Fruit fly (Drosophila melanogaster) whole organism, embryonic: ENCODE data around the gene CG5171.

ENCODE experiments used
- Ada2b ChIP-seq: fragments of 200-800 bp; sonication (Bioruptor generic); IDR thresholded peaks from 2 replicates; pipeline ENCODE4 v1.3.6; 2022; ENCODE audit warnings: missing biosample characterization, missing genetic modification characterization
- Atf-2 ChIP-seq: fragments of 200-800 bp; sonication (Bioruptor generic); optimal IDR thresholded peaks from 2 replicates; lab custom pipeline; 2016; ENCODE audit warnings: missing biosample characterization, missing genetic modification characterization
- Bteb2 ChIP-seq: fragments of 200-800 bp; sonication (Bioruptor generic); optimal IDR thresholded peaks from 2 replicates; lab custom pipeline; 2016; ENCODE audit warnings: missing biosample characterization, missing genetic modification characterization
- CG10366 ChIP-seq: fragments of 200-800 bp; sonication (Bioruptor generic); IDR thresholded peaks from 2 replicates; pipeline ENCODE4 v1.3.6; 2022; ENCODE audit warnings: missing biosample characterization, missing genetic modification characterization
- CG16863 ChIP-seq: fragments of 200-800 bp; sonication (Bioruptor generic); optimal IDR thresholded peaks from 3 replicates; lab custom pipeline; 2016; ENCODE audit warnings: missing biosample characterization, missing genetic modification characterization
- CG1832 ChIP-seq: fragments of 200-800 bp; sonication (Bioruptor generic); optimal IDR thresholded peaks from 2 replicates; lab custom pipeline; 2017; ENCODE audit warnings: missing biosample characterization, mild to moderate bottlenecking, missing genetic modification characterization, inconsistent platforms
- CG31365 ChIP-seq: fragments of 200-800 bp; sonication (Bioruptor generic); optimal IDR thresholded peaks from 2 replicates; lab custom pipeline; 2018; ENCODE audit warnings: missing biosample characterization, mild to moderate bottlenecking, missing genetic modification characterization
- CG31388 ChIP-seq: fragments of 200-800 bp; sonication (Bioruptor generic); optimal IDR thresholded peaks from 2 replicates; lab custom pipeline; 2016; ENCODE audit warnings: missing biosample characterization, missing genetic modification characterization
- CG32767 ChIP-seq: fragments of 200-800 bp; sonication (Bioruptor generic); IDR thresholded peaks from 2 replicates; pipeline ENCODE4 v1.3.6; 2022; ENCODE audit warnings: missing biosample characterization, missing genetic modification characterization
- CG32772 ChIP-seq: fragments of 200-800 bp; sonication (Bioruptor generic); IDR thresholded peaks from 2 replicates; pipeline ENCODE4 v1.3.6; 2022; ENCODE audit warnings: missing biosample characterization, missing genetic modification characterization
- CG3407 ChIP-seq: fragments of 200-800 bp; sonication (Bioruptor generic); optimal IDR thresholded peaks from 2 replicates; lab custom pipeline; 2018; ENCODE audit warnings: missing biosample characterization, mild to moderate bottlenecking, missing genetic modification characterization
- CG4707 ChIP-seq: fragments of 200-800 bp; sonication (Bioruptor generic); optimal IDR thresholded peaks from 2 replicates; lab custom pipeline; 2018; ENCODE audit warnings: missing biosample characterization, mild to moderate bottlenecking, missing genetic modification characterization, moderate library complexity
- CG4854 ChIP-seq: fragments of 200-800 bp; sonication (Bioruptor generic); optimal IDR thresholded peaks from 2 replicates; lab custom pipeline; 2016; ENCODE audit warnings: missing biosample characterization, missing genetic modification characterization, inconsistent platforms
- CG5953 ChIP-seq: fragments of 200-800 bp; sonication (Bioruptor generic); IDR thresholded peaks from 2 replicates; pipeline ENCODE4 v1.3.6; 2022; ENCODE audit warnings: missing biosample characterization, missing genetic modification characterization
- CG6254 ChIP-seq: fragments of 200-800 bp; sonication (Bioruptor generic); optimal IDR thresholded peaks from 3 replicates; lab custom pipeline; 2017; ENCODE audit warnings: mild to moderate bottlenecking, missing biosample characterization, missing genetic modification reagents, missing genetic modification characterization
- CG6272 ChIP-seq: fragments of 200-800 bp; sonication (Bioruptor generic); IDR thresholded peaks from 2 replicates; pipeline ENCODE4 v1.3.6; 2022; ENCODE audit warnings: missing biosample characterization, missing genetic modification characterization
- CG6683 ChIP-seq: fragments of 200-800 bp; sonication (Bioruptor generic); optimal IDR thresholded peaks from 2 replicates; lab custom pipeline; 2017; ENCODE audit warnings: missing biosample characterization, mild to moderate bottlenecking, missing genetic modification characterization, missing genetic modification reagents
- Dref ChIP-seq: fragments of 200-800 bp; sonication (Bioruptor generic); IDR thresholded peaks from 2 replicates; pipeline ENCODE4 v1.3.6; 2022; ENCODE audit warnings: missing biosample characterization, missing genetic modification characterization
- Drgx ChIP-seq: fragments of 200-800 bp; sonication (Bioruptor generic); IDR thresholded peaks from 2 replicates; pipeline ENCODE4 v1.3.6; 2022; ENCODE audit warnings: missing biosample characterization, missing genetic modification characterization
- HLH4C ChIP-seq: fragments of 200-800 bp; sonication (Bioruptor generic); IDR thresholded peaks from 3 replicates; pipeline ENCODE4 v1.3.6; 2022; ENCODE audit warnings: missing biosample characterization, missing genetic modification characterization; ENCODE audit not compliant: partially characterized antibody
- HLH54F ChIP-seq: fragments of 200-800 bp; sonication (Bioruptor generic); optimal IDR thresholded peaks from 3 replicates; lab custom pipeline; 2016; ENCODE audit warnings: missing biosample characterization, missing genetic modification characterization
- Neu2 ChIP-seq: fragments of 200-800 bp; sonication (Bioruptor generic); optimal IDR thresholded peaks from 3 replicates; lab custom pipeline; 2016; ENCODE audit warnings: missing biosample characterization, missing genetic modification characterization, borderline replicate concordance
- Oli ChIP-seq: fragments of 200-800 bp; sonication (Bioruptor generic); optimal IDR thresholded peaks from 2 replicates; lab custom pipeline; 2018; ENCODE audit warnings: missing biosample characterization, mild to moderate bottlenecking, missing genetic modification characterization, moderate library complexity
- Sox100B ChIP-seq: fragments of 200-800 bp; sonication (Bioruptor generic); optimal IDR thresholded peaks from 3 replicates; lab custom pipeline; 2018; ENCODE audit warnings: missing biosample characterization, mild to moderate bottlenecking, missing genetic modification characterization
- Sry-δ ChIP-seq: fragments of 200-800 bp; sonication (Bioruptor generic); optimal IDR thresholded peaks from 2 replicates; lab custom pipeline; 2016; ENCODE audit warnings: missing biosample characterization, missing genetic modification characterization
- TFAM ChIP-seq: fragments of 200-800 bp; sonication (Bioruptor generic); optimal IDR thresholded peaks from 2 replicates; lab custom pipeline; 2017; ENCODE audit warnings: missing biosample characterization, missing genetic modification characterization, inconsistent platforms
- YL-1 ChIP-seq: fragments of 200-800 bp; sonication (Bioruptor generic); optimal IDR thresholded peaks from 3 replicates; lab custom pipeline; 2017; ENCODE audit warnings: missing biosample characterization, mild to moderate bottlenecking, missing genetic modification characterization
- br ChIP-seq: fragments of >200 bp; optimal IDR thresholded peaks from 2 replicates; lab custom pipeline; 2017
- cato ChIP-seq: fragments of 200-800 bp; sonication (Bioruptor generic); optimal IDR thresholded peaks from 2 replicates; lab custom pipeline; 2016; ENCODE audit warnings: missing biosample characterization, missing genetic modification characterization, borderline replicate concordance
- cg ChIP-seq: fragments of 200-800 bp; sonication (Bioruptor generic); optimal IDR thresholded peaks from 3 replicates; lab custom pipeline; 2019; ENCODE audit warnings: missing biosample characterization, mild to moderate bottlenecking, missing genetic modification characterization, moderate library complexity
- ems ChIP-seq: fragments of 200-800 bp; sonication (Bioruptor generic); optimal IDR thresholded peaks from 3 replicates; lab custom pipeline; 2016; ENCODE audit warnings: missing biosample characterization, missing genetic modification characterization
- esg ChIP-seq: fragments of 200-800 bp; sonication (Bioruptor generic); conservative IDR thresholded peaks from 2 replicates; pipeline ENCODE4 v1.3.6; 2022; ENCODE audit warnings: missing biosample characterization, missing genetic modification characterization
- eyg ChIP-seq: fragments of 200-800 bp; sonication (Bioruptor generic); optimal IDR thresholded peaks from 3 replicates; lab custom pipeline; 2016; ENCODE audit warnings: missing biosample characterization, missing genetic modification characterization
- fd64A ChIP-seq: fragments of 200-800 bp; sonication (Bioruptor generic); optimal IDR thresholded peaks from 3 replicates; lab custom pipeline; 2018; ENCODE audit warnings: missing biosample characterization, mild to moderate bottlenecking, missing genetic modification characterization
- gcm2 ChIP-seq: fragments of 200-800 bp; sonication (Bioruptor generic); optimal IDR thresholded peaks from 2 replicates; lab custom pipeline; 2016; ENCODE audit warnings: missing biosample characterization, missing genetic modification characterization
- hb ChIP-seq: fragments of 200-800 bp; sonication (Bioruptor generic); IDR thresholded peaks from 3 replicates; pipeline ENCODE4 v1.3.6; 2022; ENCODE audit warnings: missing biosample characterization, missing genetic modification characterization; ENCODE audit not compliant: partially characterized antibody
- lab ChIP-seq: fragments of 200-800 bp; sonication (Bioruptor generic); optimal IDR thresholded peaks from 3 replicates; lab custom pipeline; 2017; ENCODE audit warnings: missing biosample characterization, missing genetic modification characterization, mild to moderate bottlenecking, moderate library complexity, missing genetic modification reagents
- lmd ChIP-seq: fragments of 200-800 bp; sonication (Bioruptor generic); IDR thresholded peaks from 2 replicates; pipeline ENCODE4 v1.3.6; 2022; ENCODE audit warnings: missing biosample characterization, missing genetic modification characterization
- mirr ChIP-seq: fragments of 200-800 bp; sonication (Bioruptor generic); optimal IDR thresholded peaks from 3 replicates; lab custom pipeline; 2018; ENCODE audit warnings: missing biosample characterization, mild to moderate bottlenecking, missing genetic modification characterization
- nerfin-1 ChIP-seq: fragments of 200-800 bp; sonication (Bioruptor generic); optimal IDR thresholded peaks from 3 replicates; lab custom pipeline; 2019; ENCODE audit warnings: missing biosample characterization, mild to moderate bottlenecking, missing genetic modification characterization, moderate library complexity
- nom ChIP-seq: fragments of 200-800 bp; sonication (Bioruptor generic); optimal IDR thresholded peaks from 2 replicates; lab custom pipeline; 2017; ENCODE audit warnings: missing biosample characterization, missing genetic modification characterization, mild to moderate bottlenecking, moderate library complexity, missing genetic modification reagents
- otp ChIP-seq: fragments of 200-800 bp; sonication (Bioruptor generic); IDR thresholded peaks from 3 replicates; pipeline ENCODE4, ENCODE4 v1.3.6; 2022; ENCODE audit warnings: missing biosample characterization, missing genetic modification characterization
- phol ChIP-seq: fragments of 200-800 bp; sonication (Bioruptor generic); optimal IDR thresholded peaks from 3 replicates; lab custom pipeline; 2018; ENCODE audit warnings: missing biosample characterization, mild to moderate bottlenecking, missing genetic modification characterization, moderate library complexity
- pnt ChIP-seq: fragments of 200-800 bp; sonication (Bioruptor generic); optimal IDR thresholded peaks from 3 replicates; lab custom pipeline; 2016; ENCODE audit warnings: missing biosample characterization, missing genetic modification characterization
- run ChIP-seq: fragments of 200-800 bp; sonication (Bioruptor generic); optimal IDR thresholded peaks from 3 replicates; lab custom pipeline; 2018; ENCODE audit warnings: missing biosample characterization, mild to moderate bottlenecking, missing genetic modification characterization
- sens-2 ChIP-seq: fragments of 200-800 bp; sonication (Bioruptor generic); IDR thresholded peaks from 2 replicates; pipeline ENCODE4 v1.3.6; 2022; ENCODE audit warnings: missing biosample characterization, missing genetic modification characterization
- slbo ChIP-seq: fragments of 200-800 bp; sonication (Bioruptor generic); IDR thresholded peaks from 2 replicates; pipeline ENCODE4 v1.3.6; 2022; ENCODE audit warnings: missing biosample characterization, missing genetic modification characterization
- slp2 ChIP-seq: fragments of 200-800 bp; sonication (Bioruptor generic); optimal IDR thresholded peaks from 2 replicates; lab custom pipeline; 2016; ENCODE audit warnings: missing biosample characterization, missing genetic modification characterization
- sob ChIP-seq: fragments of 200-800 bp; sonication (Bioruptor generic); IDR thresholded peaks from 2 replicates; pipeline ENCODE4 v1.3.6; 2022; ENCODE audit warnings: missing biosample characterization, missing genetic modification characterization
- sqz ChIP-seq: fragments of 200-800 bp; sonication (Bioruptor generic); optimal IDR thresholded peaks from 3 replicates; lab custom pipeline; 2018; ENCODE audit warnings: missing biosample characterization, mild to moderate bottlenecking, missing genetic modification characterization
- tap ChIP-seq: fragments of 200-800 bp; optimal IDR thresholded peaks from 3 replicates; lab custom pipeline; 2019; ENCODE audit warnings: missing biosample characterization, mild to moderate bottlenecking, missing genetic modification characterization, moderate library complexity
- tin ChIP-seq: fragments of 200-800 bp; sonication (Bioruptor generic); optimal IDR thresholded peaks from 3 replicates; lab custom pipeline; 2016; ENCODE audit warnings: missing biosample characterization, missing genetic modification characterization

CG5171 gene

dm6 chr2L:7376157-7376556 lies 25.0 kb upstream of the CG5171 start (continued):
- TF ChIP-seq esg (GFP tag; lab: Robert Waterston, UW), result peak; percentile 45; the same call in 1 of the 2 replicates
- peak; percentile 54 for TF ChIP-seq CG10366 (GFP tag; lab: Robert Waterston, UW)
- TF ChIP-seq CG5953, result no peak
- TF ChIP-seq hb, result no peak
- TF ChIP-seq nom (GFP tag; lab: Kevin White, UChicago), result no peak
- peak; percentile 19; the same call in 1 of the 2 replicates for TF ChIP-seq sens-2
- no peak for TF ChIP-seq br (lab: Kevin White, UChicago)
- TF ChIP-seq cato, result peak; percentile 14
- TF ChIP-seq sqz, result no peak
- no peak for TF ChIP-seq CG31388 (GFP tag; lab: Kevin White, UChicago)
- TF ChIP-seq gcm2 (GFP tag; lab: Kevin White, UChicago), result no peak
- TF ChIP-seq YL-1, result no peak
- no peak for TF ChIP-seq CG31365 (tag; lab: Kevin White, UChicago)
- peak; percentile 17; the same call in 1 of the 2 replicates for TF ChIP-seq CG6272
- TF ChIP-seq mirr, result no peak
- no peak for TF ChIP-seq fd64A (GFP tag; lab: Kevin White, UChicago)
- no peak for TF ChIP-seq nerfin-1 (tag; lab: Kevin White, UChicago)
- TF ChIP-seq Bteb2 (GFP tag; lab: Kevin White, UChicago), result no peak
- TF ChIP-seq tap, result no peak
- peak; percentile 37 for TF ChIP-seq phol (tag; lab: Kevin White, UChicago)
- TF ChIP-seq lmd, result peak; percentile 49
- TF ChIP-seq pnt (GFP tag; lab: Kevin White, UChicago), result peak; percentile 32
- TF ChIP-seq eyg, result no peak
- TF ChIP-seq slbo (GFP tag; lab: Robert Waterston, UW), result peak; percentile 35
- no peak for TF ChIP-seq CG1832 (GFP tag; lab: Kevin White, UChicago)
- no peak for TF ChIP-seq CG3407 (GFP tag; lab: Kevin White, UChicago)
- peak; percentile 24; the same call in 1 of the 2 replicates for TF ChIP-seq CG32772 (GFP tag; lab: Robert Waterston, UW)
- TF ChIP-seq HLH54F (GFP tag; lab: Kevin White, UChicago), result no peak
- no peak for TF ChIP-seq ems (GFP tag; lab: Kevin White, UChicago)
- no peak for TF ChIP-seq TFAM (GFP tag; lab: Kevin White, UChicago)
- TF ChIP-seq CG16863 (GFP tag; lab: Kevin White, UChicago), result peak; percentile 5
- TF ChIP-seq Dref, result no peak
- TF ChIP-seq cg (GFP tag; lab: Kevin White, UChicago), result no peak
- TF ChIP-seq tin, result peak; percentile 6
- no peak for TF ChIP-seq Atf-2 (GFP tag; lab: Kevin White, UChicago)
- peak; percentile 94 for TF ChIP-seq Drgx (GFP tag; lab: Robert Waterston, UW)
- no peak for TF ChIP-seq HLH4C (GFP tag; lab: Robert Waterston, UW)
- no peak for TF ChIP-seq Neu2 (GFP tag; lab: Kevin White, UChicago)
- TF ChIP-seq slp2 (GFP tag; lab: Kevin White, UChicago), result no peak
- no peak for TF ChIP-seq lab (GFP tag; lab: Kevin White, UChicago)
- no peak for TF ChIP-seq CG4707 (GFP tag; lab: Kevin White, UChicago)
- TF ChIP-seq sob, result peak; percentile 43; the same call in 1 of the 2 replicates
- TF ChIP-seq otp, result no peak
- TF ChIP-seq Sry-δ (GFP tag; lab: Kevin White, UChicago), result no peak
- no peak for TF ChIP-seq CG4854 (GFP tag; lab: Kevin White, UChicago)
- TF ChIP-seq CG6254 (GFP tag; lab: Kevin White, UChicago), result no peak
- TF ChIP-seq Ada2b (GFP tag; lab: Robert Waterston, UW), result no peak
- peak; percentile 18 for TF ChIP-seq Sox100B (GFP tag; lab: Kevin White, UChicago)
- TF ChIP-seq run (tag; lab: Kevin White, UChicago), result peak; percentile 40
- no peak for TF ChIP-seq CG6683 (GFP tag; lab: Kevin White, UChicago)
- TF ChIP-seq Oli (tag; lab: Kevin White, UChicago), result peak; percentile 30
- no peak; the same call in 1 of the 2 replicates for TF ChIP-seq CG32767 (GFP tag; lab: Robert Waterston, UW)
